Worm (Caenorhabditis elegans) whole organism, L4/young adult: ENCODE data around the gene octr-1.

Source experiments
- W03F9.2 ChIP-seq: fragments of 150-350 bp; optimal IDR thresholded peaks from 2 replicates; lab custom pipeline; 2014; ENCODE audit warnings: missing biosample characterization, missing genetic modification characterization
- dao-5 ChIP-seq: sonication (generic microtip); optimal IDR thresholded peaks from 2 replicates; lab custom pipeline; 2016; ENCODE audit warnings: missing genotype, missing genetic modification characterization, moderate library complexity, missing compliant biosample characterization
- him-1 ChIP-seq: sonication (generic microtip); optimal IDR thresholded peaks from 2 replicates; lab custom pipeline; 2016; ENCODE audit warnings: missing genotype, missing genetic modification reagents, missing genetic modification characterization, missing compliant biosample characterization

DNA sequence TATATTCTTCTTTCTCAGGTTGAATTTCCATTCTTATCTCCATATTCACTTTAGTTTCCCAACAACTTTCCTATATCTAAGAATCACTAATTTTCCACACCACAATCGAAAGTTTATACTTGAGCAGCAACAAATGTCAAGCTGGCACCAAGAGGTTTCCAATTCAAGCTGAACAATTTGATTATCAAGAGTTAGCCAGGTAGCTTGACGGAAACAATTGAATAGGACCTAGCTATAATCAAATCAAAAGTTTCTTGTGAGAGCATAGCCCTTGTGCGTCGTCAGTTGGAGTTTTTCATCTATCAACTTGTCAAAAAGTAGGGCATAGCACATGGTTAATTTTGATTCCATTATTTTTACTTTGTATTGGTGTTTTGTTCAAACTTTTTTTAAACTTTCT is 44.5 kb upstream of the octr-1 start:
- TF ChIP-seq him-1 (tag; lab: Kevin White, UChicago) (no peak), dao-5 (no peak), W03F9.2 (tag; lab: Kevin White, UChicago) (no peak)
